Worm (Caenorhabditis elegans) whole organism, L3 larva: Measurements from ENCODE around the gene hda-2.

Experiments
- aly-2 ChIP-seq: fragments of 150-350 bp; optimal IDR thresholded peaks from 2 replicates; lab custom pipeline; 2014; ENCODE audit warnings: missing biosample characterization, missing genetic modification characterization
- ama-1 ChIP-seq: fragments of 150-350 bp; optimal IDR thresholded peaks from 2 replicates; lab custom pipeline; 2018
- egl-27 ChIP-seq: sonication (generic microtip); optimal IDR thresholded peaks from 4 replicates; lab custom pipeline; 2017; ENCODE audit warnings: missing biosample characterization, missing genetic modification reagents, missing genetic modification characterization
- elt-2 ChIP-seq: sonication (generic microtip); optimal IDR thresholded peaks from 2 replicates; lab custom pipeline; 2016; ENCODE audit warnings: missing genetic modification reagents, mild to moderate bottlenecking, missing genetic modification characterization, missing compliant biosample characterization
- eor-1 ChIP-seq, 2 experiments: fragments of 150-350 bp; optimal IDR thresholded peaks; 2 replicates each; lab custom pipeline; 2014 to 2018; ENCODE audit warnings: missing biosample characterization in 2 of 2, missing genetic modification characterization in 2 of 2
- jun-1 ChIP-seq: fragments of 150-350 bp; optimal IDR thresholded peaks from 2 replicates; lab custom pipeline; 2014; ENCODE audit warnings: missing biosample characterization, missing genetic modification reagents, missing genetic modification characterization
- nfya-1 ChIP-seq: sonication (generic microtip); optimal IDR thresholded peaks from 2 replicates; lab custom pipeline; 2017; ENCODE audit warnings: missing genetic modification characterization, mild to moderate bottlenecking, missing compliant biosample characterization, antibody characterized with exemption, moderate library complexity; ENCODE audit not compliant: insufficient read depth
- nhr-237 ChIP-seq: fragments of 150-350 bp; optimal IDR thresholded peaks from 2 replicates; lab custom pipeline; 2014; ENCODE audit warnings: missing biosample characterization, missing genetic modification characterization
- nhr-67 ChIP-seq: fragments of 150-350 bp; optimal IDR thresholded peaks from 2 replicates; lab custom pipeline; 2014; ENCODE audit warnings: missing biosample characterization, missing genetic modification characterization
- nhr-77 ChIP-seq: fragments of 150-350 bp; optimal IDR thresholded peaks from 2 replicates; lab custom pipeline; 2014; ENCODE audit warnings: missing biosample characterization, missing genetic modification characterization
- sea-2 ChIP-seq: fragments of 150-350 bp; sonication (generic microtip); optimal IDR thresholded peaks from 4 replicates; lab custom pipeline; 2014; ENCODE audit warnings: missing biosample characterization, missing genetic modification reagents, missing genetic modification characterization
- skn-1 ChIP-seq: fragments of 150-350 bp; optimal IDR thresholded peaks from 2 replicates; lab custom pipeline; 2014; ENCODE audit warnings: missing biosample characterization, missing genetic modification characterization
- tbx-2 ChIP-seq: sonication (generic microtip); optimal IDR thresholded peaks from 2 replicates; lab custom pipeline; 2016; ENCODE audit warnings: mild to moderate bottlenecking, missing genetic modification characterization, missing compliant biosample characterization
- unc-62 ChIP-seq: fragments of 150-350 bp; sonication (generic microtip); optimal IDR thresholded peaks from 4 replicates; lab custom pipeline; 2014; ENCODE audit warnings: missing biosample characterization, missing genetic modification reagents, missing genetic modification characterization

DNA sequence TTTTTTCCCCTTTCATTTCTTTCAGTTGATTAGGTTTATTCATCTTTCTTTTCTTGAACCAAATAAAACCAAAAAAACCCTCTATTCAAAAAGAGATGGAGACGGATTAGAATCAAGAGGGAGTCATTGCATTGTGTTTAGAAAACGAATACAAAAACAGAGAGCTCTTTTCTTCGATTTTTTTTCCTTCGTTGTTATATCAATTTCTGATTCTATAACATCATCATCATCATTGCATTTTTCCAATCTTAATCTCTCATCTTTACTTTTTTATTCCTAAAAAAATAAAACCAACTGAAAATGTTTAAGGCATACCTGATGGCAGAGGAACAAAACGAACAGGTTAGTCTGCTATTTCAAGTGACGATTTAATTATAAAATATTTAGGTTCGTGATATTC, 36.4 kb upstream of the hda-2 start, which contains the start of gene T05H10.8:
- TF ChIP-seq jun-1 (tag; lab: Kevin White, UChicago) (no peak), aly-2 (tag; lab: Kevin White, UChicago) (no peak), skn-1 (tag; lab: Kevin White, UChicago) (no peak), elt-2 (tag; lab: Kevin White, UChicago) (no peak), ama-1 (lab: Kevin White, UChicago) (no peak), nhr-67 (tag; lab: Kevin White, UChicago) (no peak), tbx-2 (tag; lab: Kevin White, UChicago) (no peak), egl-27 (tag; lab: Kevin White, UChicago) (no peak), nfya-1 (tag; lab: Kevin White, UChicago) (no peak), unc-62 (GFP tag; lab: Kevin White, UChicago) (no peak), sea-2 (GFP tag; lab: Kevin White, UChicago) (no peak), nhr-237 (tag; lab: Kevin White, UChicago) (no peak), nhr-77 (tag; lab: Kevin White, UChicago) (no peak), eor-1 (tag; optimal IDR thresholded peaks at IDR 0.05; lab: Kevin White, UChicago) (no peak)
